Fruit fly (Drosophila melanogaster): ENCODE results near the gene anne.

dm6 chr4:102155-102554 is 29.9 kb upstream of the anne start:
- TF ChIP-seq CTCF (optimal IDR thresholded peaks at IDR 0.05) (no peak), CG8478 (optimal IDR thresholded peaks at IDR 0.05) (no peak)
